Worm (Caenorhabditis elegans): ENCODE data around the gene K09E2.3.
A peak's percentile ranks its signal among the peaks of the same experiment; 100 is the strongest.

Gene K09E2.3

DNA sequence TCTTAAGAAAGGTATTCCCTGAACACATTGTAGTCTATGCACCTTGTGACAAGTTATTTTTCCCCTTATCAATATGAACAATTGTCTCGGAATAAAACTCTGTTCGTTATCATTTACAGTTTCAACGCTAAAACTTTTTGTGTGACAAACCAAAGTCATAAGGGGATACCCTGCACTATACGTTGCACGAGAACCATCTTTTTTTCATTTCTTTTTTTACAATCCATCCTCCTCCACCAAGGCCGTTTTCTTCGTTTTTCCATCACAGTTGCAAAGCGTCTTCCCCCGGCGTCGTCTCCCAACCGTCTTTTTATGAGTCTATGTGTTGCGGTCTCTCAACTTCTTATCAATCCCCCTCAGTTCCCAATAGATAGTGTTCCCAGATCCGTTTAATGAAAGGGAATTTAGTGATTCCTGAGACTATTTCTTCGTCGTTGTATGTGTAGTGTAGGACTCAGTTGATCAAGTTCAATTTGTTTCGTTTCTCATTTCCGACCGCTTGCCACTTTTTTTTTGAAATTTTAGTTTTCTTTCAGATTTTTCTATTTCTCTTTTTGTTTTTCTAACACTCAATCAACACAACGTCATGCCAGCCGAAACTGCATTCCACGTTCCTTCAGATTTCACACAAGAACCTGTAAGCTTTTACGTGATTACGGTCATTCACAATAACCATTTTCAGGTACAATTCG, 3.4 kb downstream of the K09E2.3 start:
- TF ChIP-seq nhr-129 (tag; optimal IDR thresholded peaks at IDR 0.05): peak; percentile 53
- TF ChIP-seq crh-2 (tag; optimal IDR thresholded peaks at IDR 0.05): peak; percentile 58
- peak in 1 of 2 experiments; percentile 4 for TF ChIP-seq mdl-1 (tag; optimal IDR thresholded peaks at IDR 0.05)
- TF ChIP-seq nhr-21 (tag; optimal IDR thresholded peaks at IDR 0.05): peak; percentile 43
- TF ChIP-seq fos-1 (tag; optimal IDR thresholded peaks at IDR 0.05): peak; percentile 83
- peak; percentile 27 for TF ChIP-seq blmp-1 (tag; optimal IDR thresholded peaks at IDR 0.05; ENCODE audit: insufficient read depth)
- TF ChIP-seq Y55F3AM.14 (GFP tag; optimal IDR thresholded peaks at IDR 0.05): no peak
- TF ChIP-seq sma-3 (GFP tag; optimal IDR thresholded peaks at IDR 0.05): peak; percentile 64
- peak; percentile 96 for TF ChIP-seq sma-9 (GFP tag; optimal IDR thresholded peaks at IDR 0.05)
- no peak for TF ChIP-seq sma-9 (tag; optimal IDR thresholded peaks at IDR 0.05)
- TF ChIP-seq aly-2 (tag; optimal IDR thresholded peaks at IDR 0.05): no peak
- peak; percentile 6 for TF ChIP-seq nhr-6 (tag; optimal IDR thresholded peaks at IDR 0.05)
- no peak for TF ChIP-seq nhr-237 (tag; optimal IDR thresholded peaks at IDR 0.05)
- peak; percentile 37 for TF ChIP-seq nhr-25 (tag; optimal IDR thresholded peaks at IDR 0.05)
- no peak for TF ChIP-seq skn-1 (tag; optimal IDR thresholded peaks at IDR 0.05)
- no peak for TF ChIP-seq elt-3 (tag; optimal IDR thresholded peaks at IDR 0.05)

ce11 chrX:8677320-8677719, 4.4 kb downstream of the K09E2.3 start:
- TF ChIP-seq snpc-4 (tag; optimal IDR thresholded peaks at IDR 0.05): no peak
- TF ChIP-seq dmd-4 (tag; optimal IDR thresholded peaks at IDR 0.05): no peak
- TF ChIP-seq mdl-1 (tag; optimal IDR thresholded peaks at IDR 0.05): no peak

DNA sequence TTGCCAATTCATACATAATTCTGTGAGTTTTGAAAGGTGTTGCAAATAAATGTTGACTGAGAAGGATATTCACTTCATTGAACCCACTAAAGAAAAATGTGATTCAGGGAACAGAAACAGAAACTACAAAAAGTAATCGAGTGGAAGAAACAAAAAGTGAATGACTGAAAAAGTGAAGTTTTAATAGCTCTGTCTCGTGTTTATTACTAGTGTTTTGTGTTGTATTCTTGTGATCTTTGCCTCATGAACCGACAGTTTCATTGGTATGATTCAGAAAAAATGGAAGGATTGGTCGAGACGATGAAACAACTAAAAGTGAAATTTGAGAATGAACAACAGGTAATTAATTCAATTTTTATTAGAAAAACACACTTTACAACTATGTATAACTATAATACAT, 5.0 kb downstream of the K09E2.3 start:
- no peak for TF ChIP-seq nhr-25 (tag; optimal IDR thresholded peaks at IDR 0.05)
- TF ChIP-seq sem-4 (tag; optimal IDR thresholded peaks at IDR 0.05): no peak
- TF ChIP-seq C34F6.9 (tag; optimal IDR thresholded peaks at IDR 0.05): no peak
- peak; percentile 15 for TF ChIP-seq blmp-1 (tag; optimal IDR thresholded peaks at IDR 0.05; ENCODE audit: insufficient read depth)
- TF ChIP-seq crh-2 (tag; optimal IDR thresholded peaks at IDR 0.05): no peak

ce11 chrX:8681600-8681999, 8.7 kb downstream of the K09E2.3 start, which contains the start of gene K09E2.1:
TSS of gene K09E2.1 (plus strand) at chrX:8681900.
- TF ChIP-seq elt-3 (tag; optimal IDR thresholded peaks at IDR 0.05) (no peak), ama-1 (optimal IDR thresholded peaks at IDR 0.05) (no peak), C34F6.9 (tag; optimal IDR thresholded peaks at IDR 0.05) (no peak), sma-3 (GFP tag; optimal IDR thresholded peaks at IDR 0.05) (no peak), sma-9 (GFP tag; optimal IDR thresholded peaks at IDR 0.05) (no peak), sma-9 (tag; optimal IDR thresholded peaks at IDR 0.05) (no peak), mdl-1 (tag; optimal IDR thresholded peaks at IDR 0.05) (no peak), Y55F3AM.14 (GFP tag; optimal IDR thresholded peaks at IDR 0.05) (no peak), nhr-25 (tag; optimal IDR thresholded peaks at IDR 0.05) (no peak), nhr-10 (tag; optimal IDR thresholded peaks at IDR 0.05) (no peak), lin-13 (GFP tag; optimal IDR thresholded peaks at IDR 0.05) (no peak), blmp-1 (tag; optimal IDR thresholded peaks at IDR 0.05; ENCODE audit: insufficient read depth) (no peak), unc-39 (tag; optimal IDR thresholded peaks at IDR 0.05) (no peak), ceh-82 (tag; optimal IDR thresholded peaks at IDR 0.05) (no peak), lin-11 (tag; optimal IDR thresholded peaks at IDR 0.05) (no peak)

DNA sequence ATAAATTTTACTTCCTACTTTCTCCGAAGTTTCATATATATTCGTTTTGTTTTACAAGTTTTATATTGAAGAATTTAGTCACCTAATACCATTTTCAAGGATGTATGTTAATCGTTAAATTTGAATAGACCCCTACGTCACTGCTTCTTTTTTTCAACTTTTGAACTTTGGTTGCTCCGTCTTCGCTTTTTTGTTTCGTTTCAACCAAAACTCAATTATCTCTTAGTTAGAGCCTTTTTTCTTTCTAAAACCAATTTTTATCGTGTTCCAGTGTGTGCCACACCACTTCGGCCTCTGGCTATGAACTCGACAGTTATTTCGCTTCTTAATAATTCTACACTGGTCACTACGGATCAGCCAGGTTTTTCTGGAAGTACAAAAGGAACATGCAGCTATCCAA, 24.6 kb downstream of the K09E2.3 start, which contains the start of gene frpr-8:
Gene frpr-8 (plus strand): TSS at position 301 of the 400 bp plus-strand sequence.
- TF ChIP-seq gmeb-1 (tag; optimal IDR thresholded peaks at IDR 0.05) (no peak), sma-9 (GFP tag; optimal IDR thresholded peaks at IDR 0.05) (no peak), sma-9 (tag; optimal IDR thresholded peaks at IDR 0.05) (no peak), R02D3.7 (tag; optimal IDR thresholded peaks at IDR 0.05) (no peak), nhr-12 (tag; optimal IDR thresholded peaks at IDR 0.05) (no peak), blmp-1 (tag; optimal IDR thresholded peaks at IDR 0.05; ENCODE audit: insufficient read depth) (no peak), peb-1 (tag; optimal IDR thresholded peaks at IDR 0.05) (no peak), lin-11 (tag; optimal IDR thresholded peaks at IDR 0.05) (no peak), Y55F3AM.14 (GFP tag; optimal IDR thresholded peaks at IDR 0.05) (no peak), ztf-4 (tag; optimal IDR thresholded peaks at IDR 0.05) (no peak), nhr-237 (tag; optimal IDR thresholded peaks at IDR 0.05) (no peak), unc-39 (tag; optimal IDR thresholded peaks at IDR 0.05) (no peak)

Measured in whole organism, L2 larva.